Worm (Caenorhabditis elegans) whole organism, L1 larva: ENCODE results near the gene nhr-1.
A peak's percentile ranks its signal among the peaks of the same experiment; 100 is the strongest.

Experiments used
- C04F5.9 ChIP-seq: sonication (generic microtip); optimal IDR thresholded peaks from 2 replicates; lab custom pipeline; 2016; ENCODE audit warnings: missing genetic modification characterization, missing compliant biosample characterization
- C34B4.2 ChIP-seq: sonication (generic microtip); optimal IDR thresholded peaks from 2 replicates; lab custom pipeline; 2017; ENCODE audit warnings: mild to moderate bottlenecking, missing genetic modification characterization, missing compliant biosample characterization
- Y116A8C.19 ChIP-seq: sonication (generic microtip); optimal IDR thresholded peaks from 2 replicates; lab custom pipeline; 2016; ENCODE audit warnings: missing compliant biosample characterization, missing genetic modification characterization, borderline replicate concordance
- ama-1 ChIP-seq: fragments of 150-350 bp; optimal IDR thresholded peaks from 2 replicates; lab custom pipeline; 2014
- ceh-8 ChIP-seq: fragments of 200-800 bp; sonication (Bioruptor generic); optimal IDR thresholded peaks from 2 replicates; lab custom pipeline; 2018; ENCODE audit warnings: mild to moderate bottlenecking, missing genetic modification characterization, moderate library complexity, missing compliant biosample characterization
- ceh-82 ChIP-seq, 3 experiments: fragments of 150-350 bp in 1 of 3; sonication (generic microtip) in 2 of 3; optimal IDR thresholded peaks; 2 replicates each; lab custom pipeline; 2014 to 2017; ENCODE audit warnings: missing biosample characterization in 3 of 3, missing genetic modification characterization in 3 of 3
- ceh-88 ChIP-seq: fragments of 200-800 bp; sonication (Bioruptor generic); IDR thresholded peaks from 2 replicates; pipeline ENCODE4 v1.3.6; 2022; ENCODE audit warnings: missing genetic modification characterization, missing compliant biosample characterization
- ceh-90 ChIP-seq: sonication (generic microtip); optimal IDR thresholded peaks from 2 replicates; lab custom pipeline; 2016; ENCODE audit warnings: missing genetic modification characterization, missing compliant biosample characterization
- dpl-1 ChIP-seq, 3 experiments: fragments of 150-350 bp in 2 of 3; sonication (generic microtip) in 1 of 3; optimal IDR thresholded peaks; 2 replicates each; lab custom pipeline; 2014 to 2017; ENCODE audit warnings: missing biosample characterization in 3 of 3, missing genetic modification characterization in 3 of 3, missing genetic modification reagents in 3 of 3
- efl-1 ChIP-seq, 4 experiments: fragments of 150-350 bp; optimal IDR thresholded peaks in 3 of 4; peaks in 1 of 4; 1 replicate in 1 of 4; 2 replicates in 3 of 4; lab custom pipeline; 2014; ENCODE audit warnings: missing biosample characterization in 2 of 4, missing genetic modification characterization in 2 of 4, missing genetic modification reagents in 2 of 4
- egl-13 ChIP-seq: sonication (generic microtip); optimal IDR thresholded peaks from 2 replicates; lab custom pipeline; 2016; ENCODE audit warnings: missing genotype, missing genetic modification reagents, missing genetic modification characterization, missing compliant biosample characterization
- egl-27 ChIP-seq, 2 experiments: fragments of 150-350 bp in 1 of 2; sonication (generic microtip); optimal IDR thresholded peaks; 3 replicates each; lab custom pipeline; 2017 to 2018; ENCODE audit warnings: missing biosample characterization in 2 of 2, missing genetic modification characterization in 2 of 2, missing genetic modification reagents in 2 of 2
- elt-3 ChIP-seq, 6 experiments: fragments of 150-350 bp in 1 of 6; sonication (generic microtip); optimal IDR thresholded peaks; 2 replicates each; lab custom pipeline; 2017 to 2018; ENCODE audit warnings: missing biosample characterization in 6 of 6, missing genetic modification characterization in 6 of 6, inconsistent platforms in 1 of 6
- ets-5 ChIP-seq: fragments of 200-800 bp; sonication (Bioruptor generic); IDR thresholded peaks from 2 replicates; pipeline ENCODE4 v1.3.6; 2022; ENCODE audit warnings: missing genetic modification characterization, missing compliant biosample characterization
- fkh-10 ChIP-seq: sonication (generic microtip); optimal IDR thresholded peaks from 2 replicates; lab custom pipeline; 2017; ENCODE audit warnings: missing biosample characterization, missing genetic modification reagents, missing genetic modification characterization
- fkh-8 ChIP-seq: sonication (generic microtip); optimal IDR thresholded peaks from 2 replicates; lab custom pipeline; 2016; ENCODE audit warnings: mild to moderate bottlenecking, missing genetic modification characterization, missing compliant biosample characterization
- hlh-17 ChIP-seq: fragments of 200-800 bp; sonication (Bioruptor generic); optimal IDR thresholded peaks from 2 replicates; lab custom pipeline; 2018; ENCODE audit warnings: missing genetic modification characterization, mild to moderate bottlenecking, missing compliant biosample characterization, moderate library complexity, borderline replicate concordance
- hpl-2 ChIP-seq: fragments of 150-350 bp; optimal IDR thresholded peaks from 2 replicates; lab custom pipeline; 2014; ENCODE audit warnings: missing biosample characterization, missing genetic modification reagents, missing genetic modification characterization
- isw-1 ChIP-seq: fragments of 200-800 bp; sonication (Bioruptor generic); IDR thresholded peaks from 2 replicates; pipeline ENCODE4 v1.3.6; 2022; ENCODE audit warnings: missing genetic modification characterization, missing compliant biosample characterization
- jun-1 ChIP-seq: fragments of 150-350 bp; optimal IDR thresholded peaks from 2 replicates; lab custom pipeline; 2014; ENCODE audit warnings: missing biosample characterization, missing genetic modification reagents, missing genetic modification characterization
- lin-14 ChIP-seq: fragments of 200-800 bp; sonication (Bioruptor generic); optimal IDR thresholded peaks from 2 replicates; lab custom pipeline; 2018; ENCODE audit warnings: mild to moderate bottlenecking, missing genetic modification characterization, moderate library complexity, missing compliant biosample characterization
- lin-15B ChIP-seq: fragments of 150-350 bp; sonication (generic microtip); optimal IDR thresholded peaks from 3 replicates; lab custom pipeline; 2014; ENCODE audit warnings: missing biosample characterization, missing genetic modification characterization
- lin-35 ChIP-seq, 2 experiments: fragments of 150-350 bp; optimal IDR thresholded peaks; 2 replicates each; lab custom pipeline; 2014; ENCODE audit warnings: missing biosample characterization in 2 of 2, missing genetic modification characterization in 2 of 2, missing genetic modification reagents in 2 of 2
- lin-39 ChIP-seq: fragments of 150-350 bp; optimal IDR thresholded peaks from 2 replicates; lab custom pipeline; 2014; ENCODE audit warnings: missing biosample characterization, missing genetic modification reagents, missing genetic modification characterization
- lsy-2 ChIP-seq, 2 experiments: fragments of 150-350 bp; optimal IDR thresholded peaks; 2 replicates each; lab custom pipeline; 2014; ENCODE audit warnings: missing biosample characterization in 2 of 2, missing genetic modification characterization in 2 of 2
- mef-2 ChIP-seq: fragments of 150-350 bp; optimal IDR thresholded peaks from 2 replicates; lab custom pipeline; 2014; ENCODE audit warnings: missing biosample characterization, missing genetic modification characterization
- nhr-12 ChIP-seq: sonication (generic microtip); optimal IDR thresholded peaks from 2 replicates; lab custom pipeline; 2017; ENCODE audit warnings: missing biosample characterization, missing genetic modification characterization
- nhr-28 ChIP-seq: fragments of 150-350 bp; optimal IDR thresholded peaks from 2 replicates; lab custom pipeline; 2014; ENCODE audit warnings: missing biosample characterization, missing genetic modification characterization
- nhr-47 ChIP-seq: sonication (generic microtip); optimal IDR thresholded peaks from 2 replicates; lab custom pipeline; 2016; ENCODE audit warnings: mild to moderate bottlenecking, missing genetic modification characterization, moderate library complexity, missing compliant biosample characterization
- nhr-76 ChIP-seq: sonication (generic microtip); optimal IDR thresholded peaks from 2 replicates; lab custom pipeline; 2017; ENCODE audit warnings: missing biosample characterization, missing genetic modification characterization
- nhr-77 ChIP-seq: fragments of 150-350 bp; optimal IDR thresholded peaks from 2 replicates; lab custom pipeline; 2014; ENCODE audit warnings: missing biosample characterization, missing genetic modification characterization
- nhr-85 ChIP-seq: sonication (generic microtip); peaks from one replicate; lab custom pipeline; 2016; ENCODE audit warnings: missing genetic modification characterization, inconsistent platforms, missing compliant biosample characterization
- pag-3 ChIP-seq: sonication (generic microtip); optimal IDR thresholded peaks from 2 replicates; lab custom pipeline; 2017; ENCODE audit warnings: missing genetic modification characterization, mild to moderate bottlenecking, missing compliant biosample characterization, antibody characterized with exemption, borderline replicate concordance; ENCODE audit not compliant: insufficient read depth
- pax-3 ChIP-seq: fragments of 200-800 bp; sonication (Bioruptor generic); optimal IDR thresholded peaks from 2 replicates; lab custom pipeline; 2018; ENCODE audit warnings: mild to moderate bottlenecking, missing genetic modification characterization, moderate library complexity, missing compliant biosample characterization
- pqm-1 ChIP-seq: sonication (generic microtip); optimal IDR thresholded peaks from 3 replicates; lab custom pipeline; 2017; ENCODE audit warnings: missing biosample characterization, missing genetic modification characterization
- skn-1 ChIP-seq: fragments of 150-350 bp; optimal IDR thresholded peaks from 2 replicates; lab custom pipeline; 2014; ENCODE audit warnings: missing biosample characterization, missing genetic modification characterization
- snpc-4 ChIP-seq: fragments of 150-350 bp; optimal IDR thresholded peaks from 2 replicates; lab custom pipeline; 2014; ENCODE audit warnings: missing biosample characterization, missing genetic modification characterization
- snu-23 ChIP-seq: sonication (generic microtip); optimal IDR thresholded peaks from 2 replicates; lab custom pipeline; 2016; ENCODE audit warnings: missing genetic modification characterization, missing compliant biosample characterization
- sox-4 ChIP-seq: sonication (generic microtip); optimal IDR thresholded peaks from 2 replicates; lab custom pipeline; 2016; ENCODE audit warnings: missing genetic modification characterization, missing compliant biosample characterization
- sup-37 ChIP-seq: fragments of 200-800 bp; sonication (Bioruptor generic); optimal IDR thresholded peaks from 2 replicates; lab custom pipeline; 2018; ENCODE audit warnings: mild to moderate bottlenecking, missing genetic modification characterization, missing compliant biosample characterization
- swsn-7 ChIP-seq: sonication (generic microtip); optimal IDR thresholded peaks from 2 replicates; lab custom pipeline; 2016; ENCODE audit warnings: missing genetic modification characterization, missing compliant biosample characterization
- tbx-2 ChIP-seq: sonication (generic microtip); optimal IDR thresholded peaks from 2 replicates; lab custom pipeline; 2016; ENCODE audit warnings: missing genetic modification characterization, missing compliant biosample characterization
- unc-98 ChIP-seq: fragments of 200-800 bp; sonication (Bioruptor generic); IDR thresholded peaks from 2 replicates; pipeline ENCODE4 v1.3.6; 2022; ENCODE audit warnings: missing genetic modification characterization, missing compliant biosample characterization
- vab-15 ChIP-seq: sonication (generic microtip); optimal IDR thresholded peaks from 2 replicates; lab custom pipeline; 2017; ENCODE audit warnings: missing genotype, mild to moderate bottlenecking, missing genetic modification characterization, missing compliant biosample characterization
- xbp-1 ChIP-seq: sonication (generic microtip); optimal IDR thresholded peaks from 2 replicates; lab custom pipeline; 2016; ENCODE audit warnings: missing genetic modification characterization, missing compliant biosample characterization
- zag-1 ChIP-seq: fragments of 150-350 bp; optimal IDR thresholded peaks from 2 replicates; lab custom pipeline; 2014; ENCODE audit warnings: missing biosample characterization, missing genetic modification characterization
- zip-4 ChIP-seq: fragments of 200-800 bp; sonication (Bioruptor generic); optimal IDR thresholded peaks from 2 replicates; lab custom pipeline; 2018; ENCODE audit warnings: mild to moderate bottlenecking, missing genetic modification characterization, moderate library complexity, missing compliant biosample characterization
- ztf-11 ChIP-seq, 2 experiments: sonication (generic microtip); optimal IDR thresholded peaks; 2 replicates each; lab custom pipeline; 2016 to 2017; ENCODE audit warnings: missing genetic modification characterization in 2 of 2, missing biosample characterization in 1 of 2, missing compliant biosample characterization in 1 of 2
- ztf-4 ChIP-seq: fragments of 150-350 bp; optimal IDR thresholded peaks from 2 replicates; lab custom pipeline; 2014; ENCODE audit warnings: missing biosample characterization, missing genetic modification characterization

The nhr-1 gene

ce11 chrX:17514422-17514821, 559 bp downstream of the nhr-1 start:
- peak; percentile 5 for TF ChIP-seq nhr-77 (tag; lab: Kevin White, UChicago)
- no peak for TF ChIP-seq nhr-12 (tag; lab: Kevin White, UChicago)
- TF ChIP-seq egl-13 (tag; lab: Kevin White, UChicago) = no peak
- no peak for TF ChIP-seq lin-15B (tag; lab: Kevin White, UChicago)
- no peak for TF ChIP-seq dpl-1 (GFP tag; optimal IDR thresholded peaks at IDR 0.05; lab: Kevin White, UChicago)
- TF ChIP-seq ets-5 (GFP tag; lab: Robert Waterston, UW) = no peak
- no peak for TF ChIP-seq Y116A8C.19 (tag; lab: Kevin White, UChicago)
- TF ChIP-seq lin-14 (GFP tag; lab: Kevin White, UChicago) = peak; percentile 27
- no peak for TF ChIP-seq zip-4 (GFP tag; lab: Kevin White, UChicago)
- TF ChIP-seq swsn-7 = no peak
- no peak for TF ChIP-seq unc-98 (GFP tag; lab: Robert Waterston, UW)
- no peak for TF ChIP-seq snpc-4 (tag; lab: Kevin White, UChicago)
- peak in 1 of 3 experiments; percentile 18 for TF ChIP-seq ceh-82 (tag; optimal IDR thresholded peaks at IDR 0.05; lab: Kevin White, UChicago)
- no peak for TF ChIP-seq hpl-2 (GFP tag; lab: Kevin White, UChicago)
- no peak for TF ChIP-seq fkh-10
- no peak for TF ChIP-seq snu-23 (GFP tag; lab: Kevin White, UChicago)
- TF ChIP-seq jun-1 (tag; lab: Kevin White, UChicago) = no peak
- TF ChIP-seq efl-1 (optimal IDR thresholded peaks at IDR 0.05; lab: Kevin White, UChicago) = no peak
- TF ChIP-seq efl-1 (GFP tag; optimal IDR thresholded peaks at IDR 0.05 in 1 of 2; lab: Kevin White, UChicago) = peak in 1 of 2 experiments; percentile 3
- peak; percentile 13 for TF ChIP-seq skn-1 (tag; lab: Kevin White, UChicago)
- peak; percentile 1 for TF ChIP-seq fkh-8
- no peak for TF ChIP-seq nhr-76 (tag; lab: Kevin White, UChicago)
- TF ChIP-seq ama-1 (lab: Kevin White, UChicago) = no peak

ce11 chrX:17515207-17515902, 1.5 kb downstream of the nhr-1 start:
- TF ChIP-seq ztf-4 (tag; lab: Kevin White, UChicago) (no peak), nhr-77 (tag; lab: Kevin White, UChicago) (no peak), elt-3 (tag; optimal IDR thresholded peaks at IDR 0.05; lab: Kevin White, UChicago) (peak in 1 of 6 experiments; percentile 63), lin-39 (tag; lab: Kevin White, UChicago) (no peak), vab-15 (tag; lab: Kevin White, UChicago) (no peak), ceh-8 (GFP tag; lab: Kevin White, UChicago) (no peak), nhr-47 (tag; lab: Kevin White, UChicago) (peak; percentile 12), ceh-88 (GFP tag; lab: Robert Waterston, UW) (no peak), tbx-2 (tag; lab: Kevin White, UChicago) (peak; percentile 2), hlh-17 (GFP tag; lab: Kevin White, UChicago) (no peak), ceh-90 (tag; lab: Kevin White, UChicago) (no peak), swsn-7 (no peak), lsy-2 (tag; optimal IDR thresholded peaks at IDR 0.05; lab: Kevin White, UChicago) (no peak), pax-3 (tag; lab: Kevin White, UChicago) (peak; percentile 48), skn-1 (tag; lab: Kevin White, UChicago) (peak; percentile 13), nhr-12 (tag; lab: Kevin White, UChicago) (no peak), fkh-10 (no peak), egl-27 (tag; optimal IDR thresholded peaks at IDR 0.05; lab: Kevin White, UChicago) (no peak), C34B4.2 (tag; lab: Kevin White, UChicago) (no peak), sup-37 (GFP tag; lab: Kevin White, UChicago) (no peak), lin-35 (GFP tag; optimal IDR thresholded peaks at IDR 0.05; lab: Kevin White, UChicago) (no peak), nhr-85 (tag; lab: Kevin White, UChicago) (peak; percentile 65), snpc-4 (tag; lab: Kevin White, UChicago) (no peak), pqm-1 (no peak), ztf-11 (tag; optimal IDR thresholded peaks at IDR 0.05; lab: Kevin White, UChicago) (no peak), xbp-1 (tag; lab: Kevin White, UChicago) (no peak), snu-23 (GFP tag; lab: Kevin White, UChicago) (peak; percentile 20), C04F5.9 (tag; lab: Kevin White, UChicago) (no peak), sox-4 (tag; lab: Kevin White, UChicago) (no peak), nhr-28 (no peak), pag-3 (no peak), isw-1 (GFP tag; lab: Robert Waterston, UW) (no peak), fkh-8 (peak; percentile 54), zag-1 (tag; lab: Kevin White, UChicago) (no peak), mef-2 (tag; lab: Kevin White, UChicago) (no peak)
